Worm (Caenorhabditis elegans) whole organism, L4 larva: Measurements from ENCODE around the gene col-104.

Source experiments
- F10B5.3 ChIP-seq: sonication (generic microtip); optimal IDR thresholded peaks from 2 replicates; lab custom pipeline; 2016; ENCODE audit warnings: mild to moderate bottlenecking, missing genetic modification characterization, missing compliant biosample characterization
- F37D6.2 ChIP-seq: sonication (generic microtip); optimal IDR thresholded peaks from 2 replicates; lab custom pipeline; 2016; ENCODE audit warnings: mild to moderate bottlenecking, missing genetic modification characterization, missing compliant biosample characterization
- T20F7.1 ChIP-seq: fragments of 200-800 bp; sonication (Bioruptor generic); optimal IDR thresholded peaks from 2 replicates; lab custom pipeline; 2018; ENCODE audit warnings: mild to moderate bottlenecking, missing genetic modification characterization, missing compliant biosample characterization
- Y75B8A.6 ChIP-seq: fragments of 200-800 bp; sonication (Bioruptor generic); IDR thresholded peaks from 2 replicates; pipeline ENCODE4 v1.3.6; 2022; ENCODE audit warnings: missing genetic modification reagents, missing genetic modification characterization, missing compliant biosample characterization
- ZK546.5 ChIP-seq, 2 experiments: sonication (generic microtip); optimal IDR thresholded peaks; 2 replicates each; lab custom pipeline; 2017; ENCODE audit warnings: missing biosample characterization in 2 of 2, missing genetic modification characterization in 2 of 2
- aha-1 ChIP-seq: fragments of 150-350 bp; peaks from one replicate; lab custom pipeline; 2014; ENCODE audit warnings: missing biosample characterization, missing genetic modification characterization
- arid-1 ChIP-seq: fragments of 200-800 bp; sonication (Bioruptor generic); conservative IDR thresholded peaks from 2 replicates; pipeline ENCODE4 v1.3.6; 2022; ENCODE audit warnings: missing genetic modification reagents, missing genetic modification characterization, missing compliant biosample characterization
- ceh-28 ChIP-seq: fragments of 150-350 bp; optimal IDR thresholded peaks from 2 replicates; lab custom pipeline; 2014; ENCODE audit warnings: missing biosample characterization, missing genetic modification reagents, missing genetic modification characterization
- ceh-32 ChIP-seq: sonication (generic microtip); optimal IDR thresholded peaks from 2 replicates; lab custom pipeline; 2016; ENCODE audit warnings: mild to moderate bottlenecking, missing genetic modification characterization, missing compliant biosample characterization; ENCODE audit not compliant: poor library complexity
- ceh-44 ChIP-seq: fragments of 200-800 bp; sonication (Bioruptor generic); IDR thresholded peaks from 2 replicates; pipeline ENCODE4 v1.3.6; 2022; ENCODE audit warnings: missing genetic modification reagents, missing genetic modification characterization, missing compliant biosample characterization
- ces-1 ChIP-seq: fragments of 150-350 bp; sonication (generic microtip); optimal IDR thresholded peaks from 4 replicates; lab custom pipeline; 2014; ENCODE audit warnings: missing biosample characterization, missing genetic modification reagents, missing genetic modification characterization
- ctbp-1 ChIP-seq: fragments of 200-800 bp; sonication (Bioruptor generic); IDR thresholded peaks from 2 replicates; pipeline ENCODE4 v1.3.6; 2022; ENCODE audit warnings: missing genetic modification reagents, missing genetic modification characterization, missing compliant biosample characterization
- daf-16 ChIP-seq, 3 experiments: sonication (generic microtip); optimal IDR thresholded peaks; 2 replicates each; lab custom pipeline; 2016 to 2017; ENCODE audit warnings: missing genetic modification characterization in 3 of 3, missing genetic modification reagents in 3 of 3, mild to moderate bottlenecking in 2 of 3, missing compliant biosample characterization in 2 of 3, missing biosample characterization in 1 of 3, moderate library complexity in 1 of 3
- daf-8 ChIP-seq: fragments of 200-800 bp; sonication (Bioruptor generic); IDR thresholded peaks from 2 replicates; pipeline ENCODE4 v1.3.6; 2022; ENCODE audit warnings: missing genetic modification characterization, missing compliant biosample characterization
- dmd-8 ChIP-seq: fragments of 200-800 bp; sonication (Bioruptor generic); IDR thresholded peaks from 2 replicates; pipeline ENCODE4 v1.3.6; 2022; ENCODE audit warnings: missing genetic modification characterization, missing compliant biosample characterization
- duxl-1 ChIP-seq: sonication (generic microtip); optimal IDR thresholded peaks from 2 replicates; lab custom pipeline; 2016; ENCODE audit warnings: mild to moderate bottlenecking, missing genetic modification characterization, moderate library complexity, missing compliant biosample characterization; ENCODE audit not compliant: poor library complexity
- dve-1 ChIP-seq: sonication (generic microtip); optimal IDR thresholded peaks from 2 replicates; lab custom pipeline; 2017; ENCODE audit warnings: antibody characterized with exemption, mild to moderate bottlenecking, missing genetic modification characterization, missing compliant biosample characterization; ENCODE audit not compliant: insufficient read depth
- gei-8 ChIP-seq: fragments of 200-800 bp; sonication (Bioruptor generic); optimal IDR thresholded peaks from 2 replicates; lab custom pipeline; 2018; ENCODE audit warnings: mild to moderate bottlenecking, missing genetic modification characterization, missing compliant biosample characterization
- hlh-11 ChIP-seq: fragments of 200-800 bp; sonication (Bioruptor generic); optimal IDR thresholded peaks from 2 replicates; lab custom pipeline; 2018; ENCODE audit warnings: mild to moderate bottlenecking, missing genetic modification characterization, missing compliant biosample characterization
- hlh-30 ChIP-seq: sonication (generic microtip); optimal IDR thresholded peaks from 2 replicates; lab custom pipeline; 2017; ENCODE audit warnings: antibody characterized with exemption, mild to moderate bottlenecking, missing genetic modification characterization, missing compliant biosample characterization; ENCODE audit not compliant: insufficient read depth
- jun-1 ChIP-seq: fragments of 150-350 bp; optimal IDR thresholded peaks from 2 replicates; lab custom pipeline; 2014; ENCODE audit warnings: missing biosample characterization, missing genetic modification reagents, missing genetic modification characterization
- lin-1 ChIP-seq: fragments of 200-800 bp; sonication (Bioruptor generic); IDR thresholded peaks from 2 replicates; pipeline ENCODE4 v1.3.6; 2022; ENCODE audit warnings: missing genetic modification reagents, missing genetic modification characterization, missing compliant biosample characterization
- lin-13 ChIP-seq: fragments of 150-350 bp; optimal IDR thresholded peaks from 2 replicates; lab custom pipeline; 2014; ENCODE audit warnings: missing biosample characterization, missing genetic modification reagents, missing genetic modification characterization
- lin-29 ChIP-seq: fragments of 200-800 bp; sonication (Bioruptor generic); IDR thresholded peaks from 2 replicates; pipeline ENCODE4 v1.3.6; 2022; ENCODE audit warnings: missing genetic modification reagents, missing genetic modification characterization, missing compliant biosample characterization
- madf-9 ChIP-seq: fragments of 200-800 bp; sonication (Bioruptor generic); conservative IDR thresholded peaks from 2 replicates; pipeline ENCODE4 v1.3.6; 2022; ENCODE audit warnings: missing genetic modification reagents, missing genetic modification characterization, missing compliant biosample characterization
- mdl-1 ChIP-seq, 2 experiments: fragments of 150-350 bp in 1 of 2; sonication (generic microtip) in 1 of 2; optimal IDR thresholded peaks; 2 replicates each; lab custom pipeline; 2014 to 2017; ENCODE audit warnings: missing biosample characterization in 2 of 2, missing genetic modification characterization in 2 of 2
- nhr-10 ChIP-seq: fragments of 150-350 bp; optimal IDR thresholded peaks from 2 replicates; lab custom pipeline; 2014; ENCODE audit warnings: missing biosample characterization, missing genetic modification characterization
- nhr-111 ChIP-seq: fragments of 200-800 bp; sonication (Bioruptor generic); optimal IDR thresholded peaks from 2 replicates; lab custom pipeline; 2018; ENCODE audit warnings: mild to moderate bottlenecking, missing genetic modification characterization, missing compliant biosample characterization
- nhr-41 ChIP-seq: fragments of 200-800 bp; sonication (Bioruptor generic); IDR thresholded peaks from 2 replicates; pipeline ENCODE4 v1.3.6; 2022; ENCODE audit warnings: missing genetic modification reagents, missing genetic modification characterization, missing compliant biosample characterization
- nhr-77 ChIP-seq: fragments of 150-350 bp; optimal IDR thresholded peaks from 2 replicates; lab custom pipeline; 2014; ENCODE audit warnings: missing biosample characterization, missing genetic modification characterization
- pha-4 ChIP-seq, 2 experiments: fragments of 150-350 bp in 1 of 2; fragments of 200-800 bp in 1 of 2; sonication (Bioruptor generic) in 1 of 2; IDR thresholded peaks in 1 of 2; optimal IDR thresholded peaks in 1 of 2; 2 replicates each; pipeline versions ENCODE4 v1.3.6 to Lab custom; 2014 to 2022; ENCODE audit warnings: missing genetic modification characterization in 2 of 2, missing genetic modification reagents in 2 of 2, missing biosample characterization in 1 of 2, missing compliant biosample characterization in 1 of 2
- pqm-1 ChIP-seq: sonication (generic microtip); optimal IDR thresholded peaks from 2 replicates; lab custom pipeline; 2017; ENCODE audit warnings: missing biosample characterization, missing genetic modification characterization
- set-16 ChIP-seq: fragments of 200-800 bp; sonication (Bioruptor generic); IDR thresholded peaks from 2 replicates; pipeline ENCODE4 v1.3.6; 2022; ENCODE audit warnings: missing genetic modification reagents, missing genetic modification characterization, missing compliant biosample characterization
- snpc-4 ChIP-seq: fragments of 150-350 bp; optimal IDR thresholded peaks from 2 replicates; lab custom pipeline; 2014; ENCODE audit warnings: missing biosample characterization, missing genetic modification characterization
- tra-1 ChIP-seq: fragments of 200-800 bp; sonication (Bioruptor generic); IDR thresholded peaks from 2 replicates; pipeline ENCODE4 v1.3.6; 2022; ENCODE audit warnings: missing genetic modification reagents, missing genetic modification characterization, missing compliant biosample characterization
- zfp-3 ChIP-seq: fragments of 200-800 bp; sonication (Bioruptor generic); conservative IDR thresholded peaks from 2 replicates; pipeline ENCODE4 v1.3.6; 2022; ENCODE audit warnings: missing genetic modification reagents, missing genetic modification characterization, missing compliant biosample characterization
- zip-11 ChIP-seq: fragments of 200-800 bp; sonication (Bioruptor generic); IDR thresholded peaks from 2 replicates; pipeline ENCODE4 v1.3.6; 2022; ENCODE audit warnings: missing genetic modification characterization, missing compliant biosample characterization
- ztf-11 ChIP-seq: fragments of 150-350 bp; optimal IDR thresholded peaks from 2 replicates; lab custom pipeline; 2014; ENCODE audit warnings: missing biosample characterization, missing genetic modification characterization

Gene col-104

ce11 chrIV:1388079-1388478, 33.0 kb upstream of the col-104 start (continued):
- TF ChIP-seq ctbp-1 (GFP tag; lab: Robert Waterston, UW) (peak; percentile 48; the same call in 1 of the 2 replicates), snpc-4 (no peak), lin-29 (GFP tag; lab: Robert Waterston, UW) (no peak), mdl-1 (tag; optimal IDR thresholded peaks at IDR 0.05; lab: Kevin White, UChicago) (peak in 1 of 2 experiments; percentile 55), daf-8 (GFP tag; lab: Robert Waterston, UW) (no peak), aha-1 (tag; lab: Kevin White, UChicago) (peak; percentile 5), arid-1 (GFP tag; lab: Robert Waterston, UW) (peak; percentile 64), lin-1 (GFP tag; lab: Robert Waterston, UW) (0 out of 2 replicates have a peak, but pooled peaks have one; percentile 23), pqm-1 (tag; lab: Kevin White, UChicago) (no peak), F10B5.3 (tag; lab: Kevin White, UChicago) (no peak), hlh-11 (peak; percentile 45), Y75B8A.6 (GFP tag; lab: Robert Waterston, UW) (no peak), jun-1 (tag; lab: Kevin White, UChicago) (no peak), zfp-3 (peak; percentile 57; the same call in 1 of the 2 replicates), ZK546.5 (tag; optimal IDR thresholded peaks at IDR 0.05; lab: Kevin White, UChicago) (no peak), madf-9 (GFP tag; lab: Robert Waterston, UW) (peak; percentile 80), ceh-44 (GFP tag; lab: Robert Waterston, UW) (0 out of 2 replicates have a peak, but pooled peaks have one; percentile 26), ceh-28 (no peak), pha-4 (GFP tag; IDR thresholded peaks at IDR 0.05; lab: Robert Waterston, UW) (peak; percentile 68), pha-4 (tag; optimal IDR thresholded peaks at IDR 0.05; lab: Kevin White, UChicago) (no peak), T20F7.1 (GFP tag; lab: Kevin White, UChicago) (no peak), hlh-30 (peak; percentile 59), ces-1 (GFP tag; lab: Kevin White, UChicago) (no peak)

DNA sequence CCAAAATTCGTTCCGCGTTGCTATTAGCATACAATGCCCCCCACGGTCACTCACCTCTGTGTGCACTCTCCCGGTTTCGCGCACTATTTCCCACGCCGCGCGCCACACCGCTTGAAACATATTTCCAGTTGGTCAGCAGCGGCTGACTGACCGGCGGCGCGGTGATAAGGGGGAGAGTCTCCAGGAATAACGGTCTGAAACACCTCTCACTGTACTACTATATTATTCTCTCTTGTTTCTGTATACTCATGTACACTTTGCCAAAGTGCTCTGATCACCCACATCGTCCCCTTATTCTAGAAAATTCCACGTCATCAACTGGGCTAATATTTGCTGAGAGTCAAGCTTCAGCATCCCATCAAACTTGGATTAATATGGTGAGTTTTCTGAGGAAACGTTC, 30.8 kb upstream of the col-104 start, which contains the start of gene nhr-41:
Gene nhr-41, plus strand, starts transcription at position 301 of the 400 bp plus-strand sequence.
- TF ChIP-seq set-16 (GFP tag; lab: Robert Waterston, UW) (peak; percentile 38; the same call in 1 of the 2 replicates), nhr-10 (tag; lab: Kevin White, UChicago) (no peak), zip-11 (GFP tag; lab: Robert Waterston, UW) (no peak), hlh-11 (peak; percentile 33), daf-16 (GFP tag; optimal IDR thresholded peaks at IDR 0.05; lab: Kevin White, UChicago) (no peak), daf-16 (tag; optimal IDR thresholded peaks at IDR 0.05; lab: Kevin White, UChicago) (peak; percentile 4)

DNA sequence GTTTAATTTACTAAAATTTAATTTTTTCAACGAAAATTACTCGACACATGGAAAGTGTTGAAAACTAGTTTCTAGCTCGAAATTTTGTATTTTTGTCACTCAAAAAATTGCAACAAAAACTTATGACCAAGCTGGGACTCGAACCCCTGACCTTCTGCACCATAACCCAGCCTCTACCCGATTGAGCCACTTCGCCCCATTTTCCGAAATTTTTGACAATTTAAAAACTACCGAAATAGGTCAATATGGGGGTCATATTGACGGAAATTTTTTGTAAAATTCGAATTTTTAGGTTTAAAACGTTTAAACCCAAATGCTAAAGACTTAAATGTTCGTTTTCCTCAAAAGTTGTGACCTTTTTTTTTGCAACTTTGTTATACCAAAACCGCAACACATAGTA, 30.4 kb upstream of the col-104 start:
- TF ChIP-seq ztf-11 (tag; lab: Kevin White, UChicago) (no peak), dve-1 (tag; lab: Kevin White, UChicago) (no peak), ctbp-1 (GFP tag; lab: Robert Waterston, UW) (no peak), nhr-77 (tag; lab: Kevin White, UChicago) (no peak), F10B5.3 (tag; lab: Kevin White, UChicago) (no peak), F37D6.2 (tag; lab: Kevin White, UChicago) (no peak), Y75B8A.6 (GFP tag; lab: Robert Waterston, UW) (no peak), lin-13 (no peak), ceh-32 (tag; lab: Kevin White, UChicago) (no peak), gei-8 (GFP tag; lab: Kevin White, UChicago) (no peak), duxl-1 (no peak), dmd-8 (GFP tag; lab: Robert Waterston, UW) (no peak), lin-1 (GFP tag; lab: Robert Waterston, UW) (no peak), nhr-111 (no peak), nhr-41 (GFP tag; lab: Robert Waterston, UW) (no peak), tra-1 (GFP tag; lab: Robert Waterston, UW) (no peak)
